Fruit fly (Drosophila melanogaster): ENCODE measurements around the gene CG10979.
A peak's percentile ranks its signal among the peaks of the same experiment; 100 is the strongest.

CG10979 gene

dm6 chr3R:5778731-5779593 is 15.5 kb upstream of the CG10979 start, which contains the start of gene jagn (continued):
- TF ChIP-seq phol (tag; optimal IDR thresholded peaks at IDR 0.05) = peak; percentile 49
- TF ChIP-seq Hmr (GFP tag; optimal IDR thresholded peaks at IDR 0.05) = peak; percentile 70
- TF ChIP-seq inv (GFP tag; IDR thresholded peaks at IDR 0.05; ENCODE audit: partially characterized antibody) = peak; percentile 100
- peak; percentile 78 for TF ChIP-seq CG2120 (GFP tag; optimal IDR thresholded peaks at IDR 0.05)
- TF ChIP-seq CG6683 (GFP tag; optimal IDR thresholded peaks at IDR 0.05) = peak; percentile 10
- TF ChIP-seq CG6254 (GFP tag; optimal IDR thresholded peaks at IDR 0.05) = peak; percentile 12
- peak; percentile 33; the same call in 1 of the 3 replicates for TF ChIP-seq H15 (GFP tag; IDR thresholded peaks at IDR 0.05)
- TF ChIP-seq CG18599 (GFP tag; optimal IDR thresholded peaks at IDR 0.05) = peak; percentile 2
- TF ChIP-seq CG10209 (GFP tag; optimal IDR thresholded peaks at IDR 0.05) = peak; percentile 26
- TF ChIP-seq Optix (GFP tag; IDR thresholded peaks at IDR 0.05) = peak; percentile 53; the same call in 1 of the 3 replicates
- TF ChIP-seq CG1832 (GFP tag; optimal IDR thresholded peaks at IDR 0.05) = peak; percentile 14
- peak; percentile 81 for TF ChIP-seq pho (GFP tag; optimal IDR thresholded peaks at IDR 0.05)
- TF ChIP-seq p53 (GFP tag; optimal IDR thresholded peaks at IDR 0.05) = peak; percentile 14
- peak; percentile 59 for TF ChIP-seq CG4328 (GFP tag; optimal IDR thresholded peaks at IDR 0.05)
- peak; percentile 93 for TF ChIP-seq Gug (GFP tag; IDR thresholded peaks at IDR 0.05)
- TF ChIP-seq Deaf1 (tag; optimal IDR thresholded peaks at IDR 0.05) = peak; percentile 41
- no peak for TF ChIP-seq CG4820 (GFP tag; optimal IDR thresholded peaks at IDR 0.05)
- TF ChIP-seq Antp (GFP tag; optimal IDR thresholded peaks at IDR 0.05) = peak; percentile 66
- TF ChIP-seq CG4730 (GFP tag; IDR thresholded peaks at IDR 0.05) = 0 out of 2 replicates have a peak, but pooled peaks have one; percentile 28
- peak; percentile 75 for TF ChIP-seq Sin3A (optimal IDR thresholded peaks at IDR 0.05)
- peak; percentile 59 for TF ChIP-seq shn (GFP tag; optimal IDR thresholded peaks at IDR 0.05)
- peak; percentile 45 for TF ChIP-seq CG16863 (GFP tag; optimal IDR thresholded peaks at IDR 0.05)
- TF ChIP-seq CG12155 (GFP tag; optimal IDR thresholded peaks at IDR 0.05) = peak; percentile 98
- TF ChIP-seq klu (GFP tag; IDR thresholded peaks at IDR 0.05) = 0 out of 2 replicates have a peak, but pooled peaks have one; percentile 28
- peak; percentile 4 for TF ChIP-seq twi (tag; optimal IDR thresholded peaks at IDR 0.05)
- TF ChIP-seq CG11695 (GFP tag; IDR thresholded peaks at IDR 0.05) = 0 out of 3 replicates have a peak, but pooled peaks have one; percentile 13
- peak; percentile 91 for TF ChIP-seq slbo (GFP tag; IDR thresholded peaks at IDR 0.05)
- TF ChIP-seq Dbx (GFP tag; IDR thresholded peaks at IDR 0.05) = peak; percentile 83
- peak; percentile 99 for TF ChIP-seq hbn (GFP tag; IDR thresholded peaks at IDR 0.05; ENCODE audit: partially characterized antibody)
- TF ChIP-seq NC2α (GFP tag; optimal IDR thresholded peaks at IDR 0.05) = no peak
- TF ChIP-seq cas (GFP tag; IDR thresholded peaks at IDR 0.05) = no peak
- peak; percentile 50; the same call in 1 of the 2 replicates for TF ChIP-seq Ada2b (GFP tag; IDR thresholded peaks at IDR 0.05)
- TF ChIP-seq Hr3 (GFP tag; optimal IDR thresholded peaks at IDR 0.05) = peak; percentile 45
- TF ChIP-seq pzg (GFP tag; optimal IDR thresholded peaks at IDR 0.05) = peak; percentile 90
- peak; percentile 48 for TF ChIP-seq gsb-n (tag; optimal IDR thresholded peaks at IDR 0.05)
- TF ChIP-seq CG11560 (tag; IDR thresholded peaks at IDR 0.05) = 0 out of 3 replicates have a peak, but pooled peaks have one; percentile 38
- TF ChIP-seq CG12219 (GFP tag; optimal IDR thresholded peaks at IDR 0.05) = peak; percentile 21
- TF ChIP-seq CG43689 (GFP tag; IDR thresholded peaks at IDR 0.05) = no peak
- TF ChIP-seq tna (GFP tag; IDR thresholded peaks at IDR 0.05; ENCODE audit: partially characterized antibody) = peak; percentile 99
- TF ChIP-seq vnd (GFP tag; IDR thresholded peaks at IDR 0.05; ENCODE audit: partially characterized antibody) = peak; percentile 100
- TF ChIP-seq B-H2 (GFP tag; optimal IDR thresholded peaks at IDR 0.05) = peak; percentile 68
- peak; percentile 28; the same call in 1 of the 2 replicates for TF ChIP-seq CG4404 (GFP tag; IDR thresholded peaks at IDR 0.05)
- TF ChIP-seq CG12104 (GFP tag; optimal IDR thresholded peaks at IDR 0.05) = peak; percentile 59
- peak; percentile 100 for TF ChIP-seq CG42726 (GFP tag; IDR thresholded peaks at IDR 0.05; ENCODE audit: partially characterized antibody)
- no peak for TF ChIP-seq ftz-f1 (GFP tag; optimal IDR thresholded peaks at IDR 0.05)
- peak; percentile 40; the same call in 2 of the 3 replicates for TF ChIP-seq tgo (GFP tag; IDR thresholded peaks at IDR 0.05)
- TF ChIP-seq CG17802 (tag; optimal IDR thresholded peaks at IDR 0.05) = peak; percentile 36
- no peak for TF ChIP-seq CkIIα-i1 (GFP tag; IDR thresholded peaks at IDR 0.05)
